Fruit fly (Drosophila melanogaster) whole organism, embryonic: ENCODE data around the gene CG43707.

Source experiments
- ATbp ChIP-seq: fragments of 200-800 bp; sonication (Bioruptor generic); optimal IDR thresholded peaks from 2 replicates; lab custom pipeline; 2017; ENCODE audit warnings: missing biosample characterization, mild to moderate bottlenecking, missing genetic modification characterization, missing genetic modification reagents
- CG10267 ChIP-seq: fragments of 200-800 bp; sonication (Bioruptor generic); optimal IDR thresholded peaks from 2 replicates; lab custom pipeline; 2018; ENCODE audit warnings: missing biosample characterization, mild to moderate bottlenecking, missing genetic modification characterization, moderate library complexity
- CG10274 ChIP-seq: fragments of 200-800 bp; sonication (Bioruptor generic); optimal IDR thresholded peaks from 3 replicates; lab custom pipeline; 2017; ENCODE audit warnings: missing biosample characterization, mild to moderate bottlenecking, missing genetic modification characterization
- CG11247 ChIP-seq: fragments of 200-800 bp; sonication (Bioruptor generic); IDR thresholded peaks from 2 replicates; pipeline ENCODE4 v1.3.6; 2022; ENCODE audit warnings: missing biosample characterization, missing genetic modification characterization
- CG12155 ChIP-seq: fragments of 200-800 bp; sonication (Bioruptor generic); optimal IDR thresholded peaks from 3 replicates; lab custom pipeline; 2016; ENCODE audit warnings: missing biosample characterization, missing genetic modification characterization
- CG12391 ChIP-seq: fragments of 200-800 bp; sonication (Bioruptor generic); optimal IDR thresholded peaks from 3 replicates; lab custom pipeline; 2018; ENCODE audit warnings: missing biosample characterization, mild to moderate bottlenecking, missing genetic modification characterization, moderate library complexity
- CG13624 ChIP-seq: fragments of 200-800 bp; sonication (Bioruptor generic); optimal IDR thresholded peaks from 2 replicates; lab custom pipeline; 2016; ENCODE audit warnings: missing biosample characterization, missing genetic modification characterization
- CG13775 ChIP-seq: fragments of 200-800 bp; sonication (Bioruptor generic); optimal IDR thresholded peaks from 3 replicates; lab custom pipeline; 2017; ENCODE audit warnings: missing biosample characterization, mild to moderate bottlenecking, missing genetic modification characterization
- CG14667 ChIP-seq: fragments of 200-800 bp; sonication (Bioruptor generic); IDR thresholded peaks from 2 replicates; pipeline ENCODE4 v1.3.6; 2022; ENCODE audit warnings: missing biosample characterization, missing genetic modification characterization
- CG14965 ChIP-seq: fragments of 200-800 bp; sonication (Bioruptor generic); optimal IDR thresholded peaks from 2 replicates; lab custom pipeline; 2016; ENCODE audit warnings: missing biosample characterization, missing genetic modification characterization, borderline replicate concordance
- CG15696 ChIP-seq: fragments of 200-800 bp; sonication (Bioruptor generic); optimal IDR thresholded peaks from 2 replicates; lab custom pipeline; 2019; ENCODE audit warnings: missing biosample characterization, mild to moderate bottlenecking, missing genetic modification characterization, moderate library complexity
- CG17361 ChIP-seq: fragments of 200-800 bp; sonication (Bioruptor generic); IDR thresholded peaks from 3 replicates; pipeline ENCODE4 v1.3.6; 2022; ENCODE audit warnings: missing biosample characterization, missing genetic modification characterization
- CG30020 ChIP-seq: fragments of 200-800 bp; optimal IDR thresholded peaks from 2 replicates; lab custom pipeline; 2019; ENCODE audit warnings: missing biosample characterization, mild to moderate bottlenecking, missing genetic modification characterization, moderate library complexity
- CG3281 ChIP-seq: fragments of 200-800 bp; sonication (Bioruptor generic); optimal IDR thresholded peaks from 3 replicates; lab custom pipeline; 2017; ENCODE audit warnings: missing biosample characterization, mild to moderate bottlenecking, missing genetic modification characterization
- CG34422 ChIP-seq: fragments of 200-800 bp; sonication (Bioruptor generic); IDR thresholded peaks from 3 replicates; pipeline ENCODE4 v1.3.6; 2022; ENCODE audit warnings: missing biosample characterization, missing genetic modification characterization
- CG4360 ChIP-seq: fragments of 200-800 bp; sonication (Bioruptor generic); IDR thresholded peaks from 2 replicates; pipeline ENCODE4 v1.3.6; 2022; ENCODE audit warnings: missing biosample characterization, missing genetic modification characterization
- CG4707 ChIP-seq: fragments of 200-800 bp; sonication (Bioruptor generic); optimal IDR thresholded peaks from 2 replicates; lab custom pipeline; 2018; ENCODE audit warnings: missing biosample characterization, mild to moderate bottlenecking, missing genetic modification characterization, moderate library complexity
- CG6272 ChIP-seq: fragments of 200-800 bp; sonication (Bioruptor generic); IDR thresholded peaks from 2 replicates; pipeline ENCODE4 v1.3.6; 2022; ENCODE audit warnings: missing biosample characterization, missing genetic modification characterization
- CG7745 ChIP-seq: fragments of 200-800 bp; sonication (Bioruptor generic); optimal IDR thresholded peaks from 2 replicates; lab custom pipeline; 2018; ENCODE audit warnings: missing biosample characterization, mild to moderate bottlenecking, missing genetic modification characterization, moderate library complexity
- CG7786 ChIP-seq: fragments of 200-800 bp; sonication (Bioruptor generic); optimal IDR thresholded peaks from 2 replicates; lab custom pipeline; 2016; ENCODE audit warnings: missing biosample characterization, missing genetic modification characterization
- CG8388 ChIP-seq: fragments of 200-800 bp; sonication (Bioruptor generic); optimal IDR thresholded peaks from 2 replicates; lab custom pipeline; 2019; ENCODE audit warnings: missing biosample characterization, mild to moderate bottlenecking, missing genetic modification characterization, moderate library complexity
- CTCF ChIP-seq: fragments of 200-800 bp; sonication (Bioruptor generic); optimal IDR thresholded peaks from 2 replicates; lab custom pipeline; 2017; ENCODE audit warnings: missing biosample characterization, mild to moderate bottlenecking, missing genetic modification characterization, moderate library complexity
- CoRest ChIP-seq: fragments of 200-800 bp; sonication (Bioruptor generic); optimal IDR thresholded peaks from 3 replicates; lab custom pipeline; 2018; ENCODE audit warnings: missing biosample characterization, mild to moderate bottlenecking, missing genetic modification characterization, moderate library complexity
- D ChIP-seq, 2 experiments: fragments of 200-800 bp in 1 of 2; fragments of >200 bp in 1 of 2; sonication (Bioruptor generic) in 1 of 2; optimal IDR thresholded peaks; 2 replicates in 1 of 2; 3 replicates in 1 of 2; lab custom pipeline; 2017; ENCODE audit warnings: mild to moderate bottlenecking in 1 of 2, missing biosample characterization in 1 of 2, missing genetic modification characterization in 1 of 2, missing genetic modification reagents in 1 of 2
- Deaf1 ChIP-seq: fragments of 200-800 bp; optimal IDR thresholded peaks from 3 replicates; lab custom pipeline; 2019; ENCODE audit warnings: missing biosample characterization, mild to moderate bottlenecking, missing genetic modification characterization, moderate library complexity
- Dek ChIP-seq: fragments of 200-800 bp; sonication (Bioruptor generic); optimal IDR thresholded peaks from 3 replicates; lab custom pipeline; 2019; ENCODE audit warnings: missing biosample characterization, mild to moderate bottlenecking, missing genetic modification characterization, moderate library complexity
- Doc2 ChIP-seq: fragments of 200-800 bp; sonication (Bioruptor generic); IDR thresholded peaks from 2 replicates; pipeline ENCODE4 v1.3.6; 2022; ENCODE audit warnings: missing biosample characterization, missing genetic modification characterization
- Drgx ChIP-seq: fragments of 200-800 bp; sonication (Bioruptor generic); IDR thresholded peaks from 2 replicates; pipeline ENCODE4 v1.3.6; 2022; ENCODE audit warnings: missing biosample characterization, missing genetic modification characterization
- E2f1 ChIP-seq: fragments of 200-800 bp; sonication (Bioruptor generic); IDR thresholded peaks from 2 replicates; pipeline ENCODE4 v1.3.6; 2022; ENCODE audit warnings: missing biosample characterization, missing genetic modification characterization
- Oli ChIP-seq: fragments of 200-800 bp; sonication (Bioruptor generic); optimal IDR thresholded peaks from 2 replicates; lab custom pipeline; 2018; ENCODE audit warnings: missing biosample characterization, mild to moderate bottlenecking, missing genetic modification characterization, moderate library complexity
- Opbp ChIP-seq: fragments of 200-800 bp; sonication (Bioruptor generic); IDR thresholded peaks from 3 replicates; pipeline ENCODE4 v1.3.6; 2022; ENCODE audit warnings: missing biosample characterization, missing genetic modification characterization; ENCODE audit not compliant: partially characterized antibody
- Optix ChIP-seq: fragments of 200-800 bp; sonication (Bioruptor generic); IDR thresholded peaks from 3 replicates; pipeline ENCODE4 v1.3.6; 2022; ENCODE audit warnings: missing biosample characterization, missing genetic modification characterization
- Sin3A ChIP-seq: fragments of >200 bp; optimal IDR thresholded peaks from 2 replicates; lab custom pipeline; 2018
- Taf1 ChIP-seq: fragments of 200-800 bp; sonication (Bioruptor generic); IDR thresholded peaks from 2 replicates; pipeline ENCODE4 v1.3.6; 2022; ENCODE audit warnings: missing biosample characterization, missing genetic modification characterization
- Xrp1 ChIP-seq: fragments of 200-800 bp; sonication (Bioruptor generic); IDR thresholded peaks from 2 replicates; pipeline ENCODE4 v1.3.6; 2022; ENCODE audit warnings: missing biosample characterization, missing genetic modification characterization
- YL-1 ChIP-seq: fragments of 200-800 bp; sonication (Bioruptor generic); optimal IDR thresholded peaks from 3 replicates; lab custom pipeline; 2017; ENCODE audit warnings: missing biosample characterization, mild to moderate bottlenecking, missing genetic modification characterization
- ac ChIP-seq: fragments of 200-800 bp; sonication (Bioruptor generic); optimal IDR thresholded peaks from 3 replicates; lab custom pipeline; 2017; ENCODE audit warnings: missing biosample characterization, mild to moderate bottlenecking, missing genetic modification characterization
- ato ChIP-seq: fragments of 200-800 bp; sonication (Bioruptor generic); IDR thresholded peaks from 2 replicates; pipeline ENCODE4 v1.3.6; 2022; ENCODE audit warnings: missing biosample characterization, missing genetic modification characterization; ENCODE audit not compliant: partially characterized antibody
- az2 ChIP-seq: fragments of 200-800 bp; sonication (Bioruptor generic); optimal IDR thresholded peaks from 3 replicates; lab custom pipeline; 2016; ENCODE audit warnings: missing biosample characterization, missing genetic modification characterization
- cas ChIP-seq: fragments of 200-800 bp; sonication (Bioruptor generic); IDR thresholded peaks from 2 replicates; pipeline ENCODE4 v1.3.6; 2022; ENCODE audit warnings: missing biosample characterization, missing genetic modification characterization
- gsb-n ChIP-seq: fragments of 200-800 bp; sonication (Bioruptor generic); optimal IDR thresholded peaks from 3 replicates; lab custom pipeline; 2018; ENCODE audit warnings: missing biosample characterization, mild to moderate bottlenecking, missing genetic modification characterization
- hbn ChIP-seq: fragments of 200-800 bp; sonication (Bioruptor generic); IDR thresholded peaks from 2 replicates; pipeline ENCODE4 v1.3.6; 2022; ENCODE audit warnings: missing biosample characterization, missing genetic modification characterization; ENCODE audit not compliant: partially characterized antibody
- inv ChIP-seq: fragments of 200-800 bp; sonication (Bioruptor generic); IDR thresholded peaks from 2 replicates; pipeline ENCODE4 v1.3.6; 2022; ENCODE audit warnings: missing biosample characterization, missing genetic modification characterization; ENCODE audit not compliant: partially characterized antibody
- jing ChIP-seq: fragments of 200-800 bp; sonication (Bioruptor generic); optimal IDR thresholded peaks from 2 replicates; lab custom pipeline; 2018; ENCODE audit warnings: missing biosample characterization, mild to moderate bottlenecking, missing genetic modification characterization
- kah ChIP-seq: fragments of 200-800 bp; sonication (Bioruptor generic); optimal IDR thresholded peaks from 2 replicates; lab custom pipeline; 2018; ENCODE audit warnings: missing biosample characterization, mild to moderate bottlenecking, missing genetic modification characterization
- lilli ChIP-seq: fragments of 200-800 bp; sonication (Bioruptor generic); optimal IDR thresholded peaks from 3 replicates; lab custom pipeline; 2016; ENCODE audit warnings: missing biosample characterization, missing genetic modification characterization
- phol ChIP-seq: fragments of 200-800 bp; sonication (Bioruptor generic); optimal IDR thresholded peaks from 3 replicates; lab custom pipeline; 2018; ENCODE audit warnings: missing biosample characterization, mild to moderate bottlenecking, missing genetic modification characterization, moderate library complexity
- row ChIP-seq: fragments of 200-800 bp; sonication (Bioruptor generic); IDR thresholded peaks from 3 replicates; pipeline ENCODE4 v1.3.6; 2022; ENCODE audit warnings: missing biosample characterization, missing genetic modification characterization
- sima ChIP-seq: fragments of 200-800 bp; sonication (Bioruptor generic); optimal IDR thresholded peaks from 2 replicates; lab custom pipeline; 2016; ENCODE audit warnings: missing biosample characterization, missing genetic modification characterization
- usp ChIP-seq: fragments of >200 bp; optimal IDR thresholded peaks from 2 replicates; lab custom pipeline; 2017; ENCODE audit warnings: missing biosample characterization, missing genetic modification characterization

Gene CG43707

dm6 chr2L:3802818-3803456 is 45.9 kb downstream of the CG43707 start (continued):
- peak; percentile 40 for TF ChIP-seq CG12155
- TF ChIP-seq CTCF (GFP tag; lab: Kevin White, UChicago): peak; percentile 69
- peak; percentile 52; the same call in 1 of the 2 replicates for TF ChIP-seq Taf1 (GFP tag; lab: Robert Waterston, UW)
- TF ChIP-seq kah (GFP tag; lab: Kevin White, UChicago): peak; percentile 27
- TF ChIP-seq az2 (GFP tag; lab: Kevin White, UChicago): peak; percentile 74
- TF ChIP-seq CG34422: 0 out of 3 replicates have a peak, but pooled peaks have one; percentile 43
- peak; percentile 76 for TF ChIP-seq Drgx (GFP tag; lab: Robert Waterston, UW)
- TF ChIP-seq Deaf1 (tag; lab: Kevin White, UChicago): no peak
- TF ChIP-seq CG10274 (GFP tag; lab: Kevin White, UChicago): no peak
- TF ChIP-seq CG11247 (GFP tag; lab: Robert Waterston, UW): peak; percentile 61
- TF ChIP-seq ATbp: peak; percentile 30
- peak; percentile 37; the same call in 1 of the 2 replicates for TF ChIP-seq CG14667 (GFP tag; lab: Robert Waterston, UW)
- no peak for TF ChIP-seq inv (GFP tag; lab: Robert Waterston, UW)
- TF ChIP-seq CoRest (tag; lab: Kevin White, UChicago): peak; percentile 81
- TF ChIP-seq E2f1: peak; percentile 37; the same call in 1 of the 2 replicates
- TF ChIP-seq YL-1: no peak
- peak; percentile 30; the same call in 1 of the 2 replicates for TF ChIP-seq cas (GFP tag; lab: Robert Waterston, UW)
- no peak for TF ChIP-seq gsb-n (tag; lab: Kevin White, UChicago)
- TF ChIP-seq lilli (GFP tag; lab: Kevin White, UChicago): peak; percentile 79
- no peak for TF ChIP-seq ac (GFP tag; lab: Kevin White, UChicago)
- TF ChIP-seq usp (GFP tag; lab: Kevin White, UChicago): no peak
- peak; percentile 25 for TF ChIP-seq CG3281 (GFP tag; lab: Kevin White, UChicago)
- peak; percentile 94 for TF ChIP-seq row (GFP tag; lab: Robert Waterston, UW)
- peak; percentile 34 for TF ChIP-seq CG15696 (tag; lab: Kevin White, UChicago)
- peak; percentile 45; the same call in 1 of the 2 replicates for TF ChIP-seq CG6272
- peak; percentile 32; the same call in 1 of the 3 replicates for TF ChIP-seq CG17361 (GFP tag; lab: Robert Waterston, UW)
- TF ChIP-seq CG8388 (GFP tag; lab: Kevin White, UChicago): no peak
- TF ChIP-seq Sin3A (lab: Kevin White, UChicago): no peak
- peak; percentile 56 for TF ChIP-seq CG13624
- TF ChIP-seq CG14965 (GFP tag; lab: Kevin White, UChicago): no peak
- TF ChIP-seq CG7786: peak; percentile 53
- TF ChIP-seq jing (GFP tag; lab: Kevin White, UChicago): peak; percentile 15
- no peak for TF ChIP-seq ato (GFP tag; lab: Robert Waterston, UW)
- TF ChIP-seq phol (tag; lab: Kevin White, UChicago): peak; percentile 58
- TF ChIP-seq Opbp (GFP tag; lab: Robert Waterston, UW): no peak
- no peak for TF ChIP-seq CG7745 (tag; lab: Kevin White, UChicago)
- TF ChIP-seq Xrp1 (GFP tag; lab: Robert Waterston, UW): peak; percentile 68
- TF ChIP-seq Doc2 (GFP tag; lab: Robert Waterston, UW): no peak
- TF ChIP-seq CG12391 (tag; lab: Kevin White, UChicago): peak; percentile 85
- TF ChIP-seq CG10267 (tag; lab: Kevin White, UChicago): peak; percentile 61
- TF ChIP-seq D (optimal IDR thresholded peaks at IDR 0.05; lab: Kevin White, UChicago): no peak
- TF ChIP-seq D (GFP tag; optimal IDR thresholded peaks at IDR 0.05; lab: Kevin White, UChicago): peak; percentile 12
- peak; percentile 71 for TF ChIP-seq Oli (tag; lab: Kevin White, UChicago)
- no peak for TF ChIP-seq Optix (GFP tag; lab: Robert Waterston, UW)
- TF ChIP-seq CG4707: peak; percentile 63
- peak; percentile 71 for TF ChIP-seq CG13775 (GFP tag; lab: Kevin White, UChicago)
- TF ChIP-seq Dek (tag; lab: Kevin White, UChicago): peak; percentile 86
- no peak for TF ChIP-seq CG30020 (tag; lab: Kevin White, UChicago)
- TF ChIP-seq hbn: no peak
- TF ChIP-seq CG4360: no peak
- no peak for TF ChIP-seq sima
